Worm (Caenorhabditis elegans) whole organism, L3 larva: Measurements from ENCODE around the gene F13B12.1.
A peak's percentile ranks its signal among the peaks of the same experiment; 100 is the strongest.

Experiments
- R02D3.7 ChIP-seq: fragments of 150-350 bp; optimal IDR thresholded peaks from 2 replicates; lab custom pipeline; 2014; ENCODE audit warnings: missing biosample characterization, missing genetic modification characterization
- ZK546.5 ChIP-seq: sonication (generic microtip); optimal IDR thresholded peaks from 2 replicates; lab custom pipeline; 2017; ENCODE audit warnings: missing biosample characterization, missing genetic modification characterization
- aly-2 ChIP-seq: fragments of 150-350 bp; optimal IDR thresholded peaks from 2 replicates; lab custom pipeline; 2014; ENCODE audit warnings: missing biosample characterization, missing genetic modification characterization
- ama-1 ChIP-seq: fragments of 150-350 bp; optimal IDR thresholded peaks from 2 replicates; lab custom pipeline; 2018
- ceh-16 ChIP-seq: sonication (generic microtip); optimal IDR thresholded peaks from 2 replicates; lab custom pipeline; 2017; ENCODE audit warnings: missing biosample characterization, missing genetic modification characterization
- ceh-28 ChIP-seq: fragments of 150-350 bp; optimal IDR thresholded peaks from 2 replicates; lab custom pipeline; 2014; ENCODE audit warnings: missing biosample characterization, missing genetic modification reagents, missing genetic modification characterization
- ceh-82 ChIP-seq: fragments of 150-350 bp; optimal IDR thresholded peaks from 2 replicates; lab custom pipeline; 2014; ENCODE audit warnings: missing biosample characterization, missing genetic modification characterization
- daf-12 ChIP-seq: fragments of 150-350 bp; optimal IDR thresholded peaks from 2 replicates; lab custom pipeline; 2014; ENCODE audit warnings: missing biosample characterization, missing genetic modification reagents, missing genetic modification characterization
- elt-2 ChIP-seq: sonication (generic microtip); optimal IDR thresholded peaks from 2 replicates; lab custom pipeline; 2016; ENCODE audit warnings: missing genetic modification reagents, mild to moderate bottlenecking, missing genetic modification characterization, missing compliant biosample characterization
- elt-3 ChIP-seq, 3 experiments: fragments of 150-350 bp in 1 of 3; sonication (generic microtip) in 2 of 3; optimal IDR thresholded peaks; 2 replicates in 2 of 3; 4 replicates in 1 of 3; lab custom pipeline; 2014 to 2017; ENCODE audit warnings: missing biosample characterization in 3 of 3, missing genetic modification characterization in 3 of 3
- eor-1 ChIP-seq, 2 experiments: fragments of 150-350 bp; optimal IDR thresholded peaks; 2 replicates each; lab custom pipeline; 2014 to 2018; ENCODE audit warnings: missing biosample characterization in 2 of 2, missing genetic modification characterization in 2 of 2
- fkh-10 ChIP-seq: sonication (generic microtip); optimal IDR thresholded peaks from 2 replicates; lab custom pipeline; 2017; ENCODE audit warnings: missing biosample characterization, missing genetic modification reagents, missing genetic modification characterization
- fos-1 ChIP-seq: fragments of 150-350 bp; optimal IDR thresholded peaks from 2 replicates; lab custom pipeline; 2014; ENCODE audit warnings: missing biosample characterization, missing genetic modification characterization
- hmg-11 ChIP-seq: sonication (generic microtip); optimal IDR thresholded peaks from 2 replicates; lab custom pipeline; 2016; ENCODE audit warnings: missing genetic modification characterization, missing compliant biosample characterization
- jun-1 ChIP-seq: fragments of 150-350 bp; optimal IDR thresholded peaks from 2 replicates; lab custom pipeline; 2014; ENCODE audit warnings: missing biosample characterization, missing genetic modification reagents, missing genetic modification characterization
- lin-15B ChIP-seq: fragments of 150-350 bp; optimal IDR thresholded peaks from 2 replicates; lab custom pipeline; 2014; ENCODE audit warnings: missing biosample characterization, missing genetic modification characterization
- lin-39 ChIP-seq: fragments of 150-350 bp; optimal IDR thresholded peaks from 2 replicates; lab custom pipeline; 2018; ENCODE audit warnings: missing biosample characterization, missing genetic modification reagents, missing genetic modification characterization
- lsy-12 ChIP-seq: sonication (generic microtip); optimal IDR thresholded peaks from 2 replicates; lab custom pipeline; 2016; ENCODE audit warnings: mild to moderate bottlenecking, missing genetic modification characterization, missing compliant biosample characterization
- mdl-1 ChIP-seq: fragments of 150-350 bp; optimal IDR thresholded peaks from 2 replicates; lab custom pipeline; 2014; ENCODE audit warnings: missing biosample characterization, missing genetic modification characterization
- nfya-1 ChIP-seq: sonication (generic microtip); optimal IDR thresholded peaks from 2 replicates; lab custom pipeline; 2017; ENCODE audit warnings: missing genetic modification characterization, mild to moderate bottlenecking, missing compliant biosample characterization, antibody characterized with exemption, moderate library complexity; ENCODE audit not compliant: insufficient read depth
- nhr-11 ChIP-seq: fragments of 150-350 bp; optimal IDR thresholded peaks from 2 replicates; lab custom pipeline; 2014; ENCODE audit warnings: missing biosample characterization, missing genetic modification characterization
- nhr-237 ChIP-seq: fragments of 150-350 bp; optimal IDR thresholded peaks from 2 replicates; lab custom pipeline; 2014; ENCODE audit warnings: missing biosample characterization, missing genetic modification characterization
- nhr-43 ChIP-seq: sonication (generic microtip); optimal IDR thresholded peaks from 2 replicates; lab custom pipeline; 2016; ENCODE audit warnings: mild to moderate bottlenecking, missing genetic modification characterization, missing compliant biosample characterization; ENCODE audit not compliant: poor library complexity, severe bottlenecking
- nhr-76 ChIP-seq: fragments of 150-350 bp; sonication (generic microtip); optimal IDR thresholded peaks from 5 replicates; lab custom pipeline; 2014; ENCODE audit warnings: missing biosample characterization, missing genetic modification characterization
- nhr-77 ChIP-seq: fragments of 150-350 bp; optimal IDR thresholded peaks from 2 replicates; lab custom pipeline; 2014; ENCODE audit warnings: missing biosample characterization, missing genetic modification characterization
- pha-4 ChIP-seq: fragments of 150-350 bp; optimal IDR thresholded peaks from 2 replicates; lab custom pipeline; 2014; ENCODE audit warnings: missing biosample characterization, missing genetic modification reagents, missing genetic modification characterization
- pqm-1 ChIP-seq: fragments of 150-350 bp; optimal IDR thresholded peaks from 2 replicates; lab custom pipeline; 2017; ENCODE audit warnings: missing biosample characterization, missing genetic modification characterization, inconsistent platforms
- skn-1 ChIP-seq: fragments of 150-350 bp; optimal IDR thresholded peaks from 2 replicates; lab custom pipeline; 2014; ENCODE audit warnings: missing biosample characterization, missing genetic modification characterization
- tbx-2 ChIP-seq: sonication (generic microtip); optimal IDR thresholded peaks from 2 replicates; lab custom pipeline; 2016; ENCODE audit warnings: mild to moderate bottlenecking, missing genetic modification characterization, missing compliant biosample characterization
- unc-39 ChIP-seq: sonication (generic microtip); optimal IDR thresholded peaks from 4 replicates; lab custom pipeline; 2017; ENCODE audit warnings: missing biosample characterization, missing genetic modification characterization
- unc-62 ChIP-seq: fragments of 150-350 bp; sonication (generic microtip); optimal IDR thresholded peaks from 4 replicates; lab custom pipeline; 2014; ENCODE audit warnings: missing biosample characterization, missing genetic modification reagents, missing genetic modification characterization
- ztf-11 ChIP-seq: fragments of 150-350 bp; optimal IDR thresholded peaks from 2 replicates; lab custom pipeline; 2014; ENCODE audit warnings: missing biosample characterization, missing genetic modification characterization
- ztf-4 ChIP-seq: fragments of 150-350 bp; optimal IDR thresholded peaks from 2 replicates; lab custom pipeline; 2014; ENCODE audit warnings: missing biosample characterization, missing genetic modification characterization

Gene F13B12.1

DNA sequence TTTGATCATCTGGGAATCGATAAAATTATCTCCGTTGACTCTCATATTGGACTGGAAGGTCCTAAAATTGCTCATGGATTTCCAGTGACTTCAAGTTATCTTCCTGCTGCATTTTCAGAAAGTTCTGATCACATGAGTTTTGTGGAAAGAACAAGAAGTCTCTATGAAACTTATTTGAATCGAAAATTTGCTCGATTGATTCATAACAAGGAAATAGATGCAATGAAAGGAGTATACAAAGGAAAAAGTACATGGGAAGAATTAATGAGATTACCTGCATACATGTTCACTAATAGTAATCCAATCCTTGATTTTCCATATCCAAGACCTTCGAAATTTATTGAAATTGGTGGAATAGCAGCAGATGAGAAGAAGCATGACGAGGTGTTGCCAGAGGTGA is 41.3 kb upstream of the F13B12.1 start:
- TF ChIP-seq aly-2 (no peak), ama-1 (no peak), lsy-12 (tag; lab: Kevin White, UChicago) (no peak), daf-12 (tag; lab: Kevin White, UChicago) (no peak), eor-1 (tag; optimal IDR thresholded peaks at IDR 0.05; lab: Kevin White, UChicago) (no peak), fkh-10 (GFP tag; lab: Kevin White, UChicago) (no peak), lin-15B (tag; lab: Kevin White, UChicago) (no peak), ztf-4 (tag; lab: Kevin White, UChicago) (no peak), nhr-237 (tag; lab: Kevin White, UChicago) (no peak), ztf-11 (tag; lab: Kevin White, UChicago) (no peak), ZK546.5 (tag; lab: Kevin White, UChicago) (no peak), nhr-77 (tag; lab: Kevin White, UChicago) (no peak), nfya-1 (no peak), hmg-11 (tag; lab: Kevin White, UChicago) (no peak), unc-39 (no peak), nhr-11 (tag; lab: Kevin White, UChicago) (no peak), lin-39 (tag; lab: Kevin White, UChicago) (no peak)

DNA sequence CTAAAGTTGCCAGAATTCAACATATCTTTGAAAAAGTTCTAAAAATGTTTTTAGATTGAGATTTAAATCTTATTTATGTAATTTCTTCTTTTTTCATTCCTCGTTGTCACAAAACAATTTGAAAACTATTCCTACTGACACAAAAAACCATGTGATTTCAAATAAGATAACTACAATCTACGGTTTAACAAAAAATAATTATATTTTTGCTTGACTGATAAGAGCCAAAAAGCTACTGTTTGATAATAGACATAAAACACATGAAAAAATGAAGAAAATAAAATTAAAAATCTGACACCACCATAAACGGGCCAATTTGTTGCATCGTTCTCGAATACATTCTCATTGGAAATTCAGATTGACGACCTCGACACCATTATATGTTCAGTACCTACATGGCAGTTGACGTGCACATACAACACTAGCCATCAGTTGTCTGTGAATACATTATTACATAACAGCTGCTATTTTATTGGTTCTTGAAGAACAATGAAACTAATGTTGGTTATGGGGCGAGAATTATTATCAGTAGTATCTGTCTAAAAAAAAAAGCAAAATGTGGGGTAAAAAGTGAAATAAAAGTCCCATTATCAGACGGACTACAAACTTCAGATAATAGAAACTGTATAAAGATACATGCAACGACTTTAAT is 39.7 kb upstream of the F13B12.1 start, which contains the start of gene ugt-43:
Gene ugt-43 (plus strand): TSS at position 602 of the 652 bp plus-strand sequence.
- TF ChIP-seq pha-4 (tag; lab: Kevin White, UChicago) (peak; percentile 3), elt-2 (peak; percentile 71), nhr-237 (tag; lab: Kevin White, UChicago) (no peak), lin-15B (tag; lab: Kevin White, UChicago) (no peak)

DNA sequence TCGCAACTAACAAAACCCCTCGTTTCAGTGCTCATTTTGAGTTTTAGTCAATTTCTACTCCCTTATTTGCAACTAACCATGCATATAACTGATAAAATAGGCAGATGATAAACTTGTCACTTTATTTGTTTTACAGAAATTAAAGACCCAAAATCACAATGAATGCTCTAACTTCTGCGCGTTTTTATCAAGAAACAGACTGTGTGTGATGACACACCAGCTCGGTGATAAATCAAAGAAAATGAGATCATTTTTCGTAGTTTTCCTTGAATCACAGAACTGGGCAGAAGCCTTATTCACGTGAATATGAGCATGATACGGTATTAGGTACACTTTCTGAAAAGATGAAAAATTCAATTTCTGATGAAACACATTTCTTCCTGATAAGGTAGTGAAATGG is 38.7 kb upstream of the F13B12.1 start:
- TF ChIP-seq mdl-1 (tag; lab: Kevin White, UChicago) (no peak), nfya-1 (no peak), ceh-82 (tag; lab: Kevin White, UChicago) (no peak), eor-1 (tag; optimal IDR thresholded peaks at IDR 0.05; lab: Kevin White, UChicago) (no peak), fos-1 (tag; lab: Kevin White, UChicago) (peak; percentile 30), skn-1 (tag; lab: Kevin White, UChicago) (peak; percentile 78), elt-3 (tag; optimal IDR thresholded peaks at IDR 0.05; lab: Kevin White, UChicago) (no peak), jun-1 (tag; lab: Kevin White, UChicago) (peak; percentile 51), nhr-76 (tag; lab: Kevin White, UChicago) (no peak), pqm-1 (tag; lab: Kevin White, UChicago) (peak; percentile 97), ceh-16 (no peak), nhr-11 (tag; lab: Kevin White, UChicago) (no peak), elt-2 (peak; percentile 95), tbx-2 (tag; lab: Kevin White, UChicago) (no peak), R02D3.7 (tag; lab: Kevin White, UChicago) (no peak), daf-12 (tag; lab: Kevin White, UChicago) (no peak)

DNA sequence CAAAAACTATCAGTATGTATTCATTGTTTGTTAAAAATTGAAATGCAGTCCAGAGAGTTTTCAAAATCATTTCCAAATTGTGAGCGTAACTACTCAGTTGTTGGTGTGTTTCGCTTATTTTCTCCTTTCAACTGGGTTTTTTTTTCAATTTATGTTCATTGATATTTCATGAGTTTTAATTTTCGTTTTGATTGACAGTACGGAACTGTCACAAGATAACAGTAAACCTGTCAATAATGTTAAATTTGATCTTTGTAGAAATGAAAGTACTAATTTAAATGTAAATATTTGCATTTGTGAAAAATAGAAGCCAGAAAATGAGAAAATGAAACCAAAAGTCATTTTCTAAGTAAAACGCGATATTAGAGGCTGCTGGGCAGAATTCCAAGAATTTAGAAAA is 38.2 kb upstream of the F13B12.1 start:
- no peak for TF ChIP-seq nfya-1
- no peak for TF ChIP-seq ceh-82 (tag; lab: Kevin White, UChicago)
- no peak for TF ChIP-seq elt-2
- no peak for TF ChIP-seq ztf-4 (tag; lab: Kevin White, UChicago)
- TF ChIP-seq nhr-77 (tag; lab: Kevin White, UChicago), result no peak
- TF ChIP-seq jun-1 (tag; lab: Kevin White, UChicago), result no peak
- no peak for TF ChIP-seq nhr-237 (tag; lab: Kevin White, UChicago)
- TF ChIP-seq pha-4 (tag; lab: Kevin White, UChicago), result no peak
- no peak for TF ChIP-seq mdl-1 (tag; lab: Kevin White, UChicago)
- TF ChIP-seq ceh-28 (tag; lab: Kevin White, UChicago), result no peak

DNA sequence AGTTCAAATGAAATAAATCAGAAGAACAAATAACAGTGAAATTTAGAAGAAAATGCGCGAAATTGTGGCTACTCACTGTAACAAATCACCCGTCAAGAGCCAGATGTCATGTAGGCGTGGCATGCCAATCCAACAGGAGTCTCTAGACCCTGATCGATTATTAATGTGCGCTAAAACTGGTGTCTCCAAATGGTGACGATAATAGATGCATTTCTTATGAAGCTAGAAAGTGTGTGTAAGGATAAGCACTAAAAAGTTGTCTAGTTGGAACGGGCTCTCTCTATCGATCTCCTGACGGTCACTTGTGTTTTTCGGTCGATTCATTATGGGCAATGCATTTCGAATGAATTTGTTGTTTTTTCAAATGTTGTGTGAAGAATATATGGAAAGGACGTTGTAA is 37.3 kb upstream of the F13B12.1 start, which contains the start of gene mec-3:
Gene mec-3 (minus strand): TSS at position 101 of the 400 bp plus-strand sequence.
- TF ChIP-seq nhr-43 (tag; lab: Kevin White, UChicago) (no peak), unc-62 (GFP tag; lab: Kevin White, UChicago) (no peak), nfya-1 (peak; percentile 10)
